Worm (Caenorhabditis elegans) whole organism, young adult: Measurements from ENCODE around the gene chil-14.

Experiments used
- attf-5 ChIP-seq: fragments of 200-800 bp; sonication (Bioruptor generic); optimal IDR thresholded peaks from 2 replicates; lab custom pipeline; 2018; ENCODE audit warnings: mild to moderate bottlenecking, missing genetic modification characterization, missing compliant biosample characterization
- fkh-3 ChIP-seq: sonication (generic microtip); optimal IDR thresholded peaks from 2 replicates; lab custom pipeline; 2016; ENCODE audit warnings: mild to moderate bottlenecking, missing genetic modification characterization, missing compliant biosample characterization
- let-607 ChIP-seq, 2 experiments: fragments of 200-800 bp in 1 of 2; sonication (Bioruptor generic) in 1 of 2; sonication (generic microtip) in 1 of 2; optimal IDR thresholded peaks; 2 replicates each; lab custom pipeline; 2016 to 2018; ENCODE audit warnings: mild to moderate bottlenecking in 2 of 2, missing compliant biosample characterization in 2 of 2, missing genetic modification characterization in 2 of 2, moderate library complexity in 2 of 2, missing genotype in 1 of 2
- lir-1 ChIP-seq: fragments of 200-800 bp; sonication (Bioruptor generic); conservative IDR thresholded peaks from 2 replicates; pipeline ENCODE4 v1.3.6; 2022; ENCODE audit warnings: missing genetic modification reagents, missing genetic modification characterization, missing compliant biosample characterization
- nfya-2 ChIP-seq: fragments of 200-800 bp; sonication (Bioruptor generic); IDR thresholded peaks from 2 replicates; pipeline ENCODE4 v1.3.6; 2022; ENCODE audit warnings: missing genetic modification reagents, missing genetic modification characterization, missing compliant biosample characterization
- sea-2 ChIP-seq: fragments of 200-800 bp; sonication (Bioruptor generic); IDR thresholded peaks from 2 replicates; pipeline ENCODE4 v1.3.6; 2022; ENCODE audit warnings: missing genetic modification characterization, missing compliant biosample characterization

- TF ChIP-seq attf-5 (GFP tag; lab: Kevin White, UChicago) = no peak
- TF ChIP-seq fkh-3 = no peak
- TF ChIP-seq sea-2 (GFP tag; lab: Robert Waterston, UW) = no peak
- no peak for TF ChIP-seq nfya-2 (GFP tag; lab: Robert Waterston, UW)
- TF ChIP-seq lir-1 (GFP tag; lab: Robert Waterston, UW) = no peak
- no peak for TF ChIP-seq let-607 (tag; optimal IDR thresholded peaks at IDR 0.05; lab: Kevin White, UChicago)
Measured at ce11 chrV:1411459-1411858, 43.4 kb upstream of the chil-14 start, which contains the start of gene snt-5.
